Fruit fly (Drosophila melanogaster): ENCODE results near the gene aay.
A peak's percentile ranks its signal among the peaks of the same experiment; 100 is the strongest.

aay gene

dm6 chr3L:9435315-9435714 is 12.3 kb downstream of the aay start, which contains the start of gene CG42526 (continued):
- TF ChIP-seq CG6689 (GFP tag; IDR thresholded peaks at IDR 0.05) = no peak; the same call in 1 of the 2 replicates
- TF ChIP-seq nerfin-1 (tag; optimal IDR thresholded peaks at IDR 0.05) = no peak
- TF ChIP-seq NC2β (GFP tag; optimal IDR thresholded peaks at IDR 0.05) = peak; percentile 24
- TF ChIP-seq CG11247 (GFP tag; IDR thresholded peaks at IDR 0.05) = peak; percentile 44; the same call in 1 of the 2 replicates
- peak; percentile 12; the same call in 1 of the 2 replicates for TF ChIP-seq ttk (GFP tag; IDR thresholded peaks at IDR 0.05)
- TF ChIP-seq Mad (GFP tag; optimal IDR thresholded peaks at IDR 0.05) = peak; percentile 17
- no peak for TF ChIP-seq emc (GFP tag; optimal IDR thresholded peaks at IDR 0.05)
- no peak for TF ChIP-seq CG31224 (GFP tag; IDR thresholded peaks at IDR 0.05)
- peak; percentile 19 for TF ChIP-seq B-H2 (GFP tag; optimal IDR thresholded peaks at IDR 0.05)
- TF ChIP-seq CG11560 (tag; IDR thresholded peaks at IDR 0.05) = peak; percentile 78; the same call in 2 of the 3 replicates
- no peak for TF ChIP-seq Hr78 (GFP tag; optimal IDR thresholded peaks at IDR 0.05)
- no peak for TF ChIP-seq CG14441 (GFP tag; IDR thresholded peaks at IDR 0.05)
- peak; percentile 70 for TF ChIP-seq MBD-R2 (GFP tag; IDR thresholded peaks at IDR 0.05)
- TF ChIP-seq CG14014 (GFP tag; IDR thresholded peaks at IDR 0.05) = peak; percentile 73
- TF ChIP-seq CG13624 (GFP tag; optimal IDR thresholded peaks at IDR 0.05) = peak; percentile 71
- no peak for TF ChIP-seq CG6854 (GFP tag; optimal IDR thresholded peaks at IDR 0.05)
- peak; percentile 12 for TF ChIP-seq CG33213 (GFP tag; optimal IDR thresholded peaks at IDR 0.05)
- peak; percentile 39; the same call in 1 of the 3 replicates for TF ChIP-seq Dbx (GFP tag; IDR thresholded peaks at IDR 0.05)
- TF ChIP-seq pfk (GFP tag; optimal IDR thresholded peaks at IDR 0.05) = no peak
- peak; percentile 93 for TF ChIP-seq Ets65A (GFP tag)

- TF ChIP-seq sug (tag; optimal IDR thresholded peaks at IDR 0.05) (peak; percentile 55), CrebB (tag; optimal IDR thresholded peaks at IDR 0.05) (no peak), CG10543 (GFP tag; optimal IDR thresholded peaks at IDR 0.05) (peak; percentile 17), CG10979 (tag; optimal IDR thresholded peaks at IDR 0.05) (no peak), Nf-YB (GFP tag; optimal IDR thresholded peaks at IDR 0.05) (peak; percentile 54), exex (tag; optimal IDR thresholded peaks at IDR 0.05) (peak; percentile 85), Hr78 (GFP tag; optimal IDR thresholded peaks at IDR 0.05) (no peak), sisA (GFP tag; IDR thresholded peaks at IDR 0.05) (no peak), Hey (tag; optimal IDR thresholded peaks at IDR 0.05) (peak; percentile 57), CG17361 (GFP tag; IDR thresholded peaks at IDR 0.05) (no peak), Nf-YC (tag; optimal IDR thresholded peaks at IDR 0.05) (peak; percentile 84), Nf-YA (GFP tag; IDR thresholded peaks at IDR 0.05) (peak; percentile 14; the same call in 1 of the 2 replicates), CG11085 (GFP tag; IDR thresholded peaks at IDR 0.05) (no peak), HmgZ (tag; optimal IDR thresholded peaks at IDR 0.05) (peak; percentile 13), vnd (GFP tag; IDR thresholded peaks at IDR 0.05; ENCODE audit: partially characterized antibody) (no peak), cwo (GFP tag; optimal IDR thresholded peaks at IDR 0.05) (peak; percentile 3), sr (GFP tag; IDR thresholded peaks at IDR 0.05) (0 out of 3 replicates have a peak, but pooled peaks have one; percentile 24), GATAe (GFP tag; conservative IDR thresholded peaks at IDR 0.05) (peak; percentile 37; the same call in 1 of the 2 replicates), Deaf1 (tag; optimal IDR thresholded peaks at IDR 0.05) (peak; percentile 85), CG32532 (GFP tag; IDR thresholded peaks at IDR 0.05) (no peak), chm (GFP tag; IDR thresholded peaks at IDR 0.05) (0 out of 2 replicates have a peak, but pooled peaks have one; percentile 19)
Observed at dm6 chr3L:9435831-9436230, 12.8 kb downstream of the aay start.

All from whole organism, embryonic.